Fruit fly (Drosophila melanogaster): Measurements from ENCODE around the gene CG31709.
A peak's percentile ranks its signal among the peaks of the same experiment; 100 is the strongest.

CG31709 gene

DNA sequence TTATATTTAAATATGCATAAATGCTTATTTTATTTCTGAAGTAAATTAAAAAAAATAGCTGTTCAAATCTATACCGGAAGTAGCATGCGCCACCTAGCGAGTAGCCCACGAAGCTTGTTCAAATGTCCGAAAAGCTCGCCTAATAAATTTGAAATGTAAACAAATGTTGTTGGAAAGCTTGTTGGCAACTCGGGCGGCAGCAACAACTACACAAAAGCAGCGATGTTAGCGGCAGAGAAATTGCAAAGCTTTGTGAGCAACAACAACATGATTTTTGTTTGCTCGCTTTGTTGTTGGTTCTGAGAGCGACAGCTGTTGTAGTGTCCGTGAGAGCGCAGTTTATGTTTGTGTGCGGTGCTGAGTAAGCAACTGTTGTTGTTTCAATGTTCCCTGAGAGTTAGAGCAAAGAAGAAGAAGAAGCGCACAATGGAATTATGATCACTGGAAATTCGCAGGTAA lies 12.0 kb downstream of the CG31709 start (continued):
- TF ChIP-seq CG13894 (tag; optimal IDR thresholded peaks at IDR 0.05) (peak; percentile 97), CG2875 (GFP tag; optimal IDR thresholded peaks at IDR 0.05) (peak; percentile 99), Poxn (GFP tag; IDR thresholded peaks at IDR 0.05) (peak; percentile 72; the same call in 1 of the 2 replicates), CG34376 (GFP tag; optimal IDR thresholded peaks at IDR 0.05) (peak; percentile 100), emc (GFP tag; optimal IDR thresholded peaks at IDR 0.05) (peak; percentile 95), CG33557 (GFP tag; optimal IDR thresholded peaks at IDR 0.05) (peak; percentile 81), Hsf (GFP tag; optimal IDR thresholded peaks at IDR 0.05) (peak; percentile 95), HLH54F (GFP tag; optimal IDR thresholded peaks at IDR 0.05) (peak; percentile 82), CG14710 (tag; optimal IDR thresholded peaks at IDR 0.05) (peak; percentile 88), CG18476 (GFP tag; optimal IDR thresholded peaks at IDR 0.05) (peak; percentile 88), gce (GFP tag; IDR thresholded peaks at IDR 0.05) (peak; percentile 98), CG3995 (GFP tag; optimal IDR thresholded peaks at IDR 0.05) (peak; percentile 81), Hand (GFP tag; optimal IDR thresholded peaks at IDR 0.05) (peak; percentile 98), CG10431 (GFP tag; optimal IDR thresholded peaks at IDR 0.05) (peak; percentile 99), crol (GFP tag; IDR thresholded peaks at IDR 0.05) (peak; percentile 71), CG10959 (GFP tag; IDR thresholded peaks at IDR 0.05) (peak; percentile 72), rib (GFP tag; IDR thresholded peaks at IDR 0.05) (peak; percentile 87), amos (GFP tag; IDR thresholded peaks at IDR 0.05; ENCODE audit: partially characterized antibody) (no peak), CkIIα-i1 (GFP tag; IDR thresholded peaks at IDR 0.05) (peak; percentile 82; the same call in 1 of the 2 replicates), ro (GFP tag; IDR thresholded peaks at IDR 0.05) (peak; percentile 72; the same call in 1 of the 2 replicates), yki (optimal IDR thresholded peaks at IDR 0.05) (no peak), CG1602 (GFP tag; optimal IDR thresholded peaks at IDR 0.05) (peak; percentile 82), wek (GFP tag; optimal IDR thresholded peaks at IDR 0.05) (peak; percentile 99), pfk (GFP tag; optimal IDR thresholded peaks at IDR 0.05) (peak; percentile 89), zen2 (GFP tag; IDR thresholded peaks at IDR 0.05; ENCODE audit: partially characterized antibody) (no peak), Xrp1 (GFP tag; IDR thresholded peaks at IDR 0.05) (peak; percentile 65; the same call in 1 of the 2 replicates), trem (tag; optimal IDR thresholded peaks at IDR 0.05) (peak; percentile 91), CG17186 (GFP tag; optimal IDR thresholded peaks at IDR 0.05) (peak; percentile 91), CG30403 (GFP tag; optimal IDR thresholded peaks at IDR 0.05) (peak; percentile 90), CG8944 (GFP tag; optimal IDR thresholded peaks at IDR 0.05) (peak; percentile 64), CG1647 (GFP tag; optimal IDR thresholded peaks at IDR 0.05) (peak; percentile 96), CG10979 (tag; optimal IDR thresholded peaks at IDR 0.05) (peak; percentile 91), Deaf1 (tag; optimal IDR thresholded peaks at IDR 0.05) (peak; percentile 63), CG8388 (GFP tag; optimal IDR thresholded peaks at IDR 0.05) (peak; percentile 96), schlank (tag; optimal IDR thresholded peaks at IDR 0.05) (peak; percentile 99), sens (GFP tag) (peak; percentile 99), hbn (GFP tag; IDR thresholded peaks at IDR 0.05; ENCODE audit: partially characterized antibody) (peak; percentile 38), tup (GFP tag; optimal IDR thresholded peaks at IDR 0.05) (peak; percentile 94), Nf-YA (GFP tag; IDR thresholded peaks at IDR 0.05) (peak; percentile 97), Atf6 (GFP tag; IDR thresholded peaks at IDR 0.05) (peak; percentile 97), CG17361 (GFP tag; IDR thresholded peaks at IDR 0.05) (peak; percentile 93), CG6854 (GFP tag; optimal IDR thresholded peaks at IDR 0.05) (peak; percentile 99), az2 (GFP tag; optimal IDR thresholded peaks at IDR 0.05) (peak; percentile 95), peb (GFP tag; IDR thresholded peaks at IDR 0.05) (peak; percentile 86), Nf-YB (GFP tag; optimal IDR thresholded peaks at IDR 0.05) (peak; percentile 87), gsb-n (tag; optimal IDR thresholded peaks at IDR 0.05) (peak; percentile 97), sug (tag; optimal IDR thresholded peaks at IDR 0.05) (peak; percentile 97), CG13624 (GFP tag; optimal IDR thresholded peaks at IDR 0.05) (peak; percentile 96), CG10147 (GFP tag; optimal IDR thresholded peaks at IDR 0.05) (peak; percentile 98), cwo (GFP tag; optimal IDR thresholded peaks at IDR 0.05) (peak; percentile 94)

Data from whole organism, embryonic.